Worm (Caenorhabditis elegans) whole organism, L4 larva: ENCODE measurements around the gene mcm-3AP.

Experiments
- D1046.2 ChIP-seq: fragments of 200-800 bp; sonication (Bioruptor generic); IDR thresholded peaks from 2 replicates; pipeline ENCODE4 v1.3.6; 2022; ENCODE audit warnings: missing genetic modification characterization, missing compliant biosample characterization
- F10B5.3 ChIP-seq: sonication (generic microtip); optimal IDR thresholded peaks from 2 replicates; lab custom pipeline; 2016; ENCODE audit warnings: mild to moderate bottlenecking, missing genetic modification characterization, missing compliant biosample characterization
- F37D6.2 ChIP-seq: sonication (generic microtip); optimal IDR thresholded peaks from 2 replicates; lab custom pipeline; 2016; ENCODE audit warnings: mild to moderate bottlenecking, missing genetic modification characterization, missing compliant biosample characterization
- F49E8.2 ChIP-seq: sonication (generic microtip); optimal IDR thresholded peaks from 2 replicates; lab custom pipeline; 2016; ENCODE audit warnings: missing compliant biosample characterization, mild to moderate bottlenecking, missing genetic modification characterization, borderline replicate concordance
- T20F7.1 ChIP-seq: fragments of 200-800 bp; sonication (Bioruptor generic); optimal IDR thresholded peaks from 2 replicates; lab custom pipeline; 2018; ENCODE audit warnings: mild to moderate bottlenecking, missing genetic modification characterization, missing compliant biosample characterization
- ZK337.2 ChIP-seq: fragments of 200-800 bp; sonication (Bioruptor generic); IDR thresholded peaks from 2 replicates; pipeline ENCODE4 v1.3.6; 2022; ENCODE audit warnings: missing genetic modification reagents, missing genetic modification characterization, missing compliant biosample characterization
- ZK546.5 ChIP-seq, 2 experiments: sonication (generic microtip); optimal IDR thresholded peaks; 2 replicates each; lab custom pipeline; 2017; ENCODE audit warnings: missing biosample characterization in 2 of 2, missing genetic modification characterization in 2 of 2
- ama-1 ChIP-seq: fragments of 150-350 bp; optimal IDR thresholded peaks from 2 replicates; lab custom pipeline; 2014; ENCODE audit warnings: inconsistent platforms, mixed read lengths
- ceh-28 ChIP-seq: fragments of 150-350 bp; optimal IDR thresholded peaks from 2 replicates; lab custom pipeline; 2014; ENCODE audit warnings: missing biosample characterization, missing genetic modification reagents, missing genetic modification characterization
- ceh-32 ChIP-seq: sonication (generic microtip); optimal IDR thresholded peaks from 2 replicates; lab custom pipeline; 2016; ENCODE audit warnings: mild to moderate bottlenecking, missing genetic modification characterization, missing compliant biosample characterization; ENCODE audit not compliant: poor library complexity
- ceh-62 ChIP-seq: sonication (generic microtip); optimal IDR thresholded peaks from 2 replicates; lab custom pipeline; 2017; ENCODE audit warnings: missing biosample characterization, missing genetic modification characterization
- cey-2 ChIP-seq: sonication (generic microtip); optimal IDR thresholded peaks from 3 replicates; lab custom pipeline; 2017; ENCODE audit warnings: missing genetic modification characterization, mild to moderate bottlenecking, missing compliant biosample characterization, antibody characterized with exemption, borderline replicate concordance; ENCODE audit not compliant: insufficient read depth
- daf-19 ChIP-seq: fragments of 200-800 bp; sonication (Bioruptor generic); conservative IDR thresholded peaks from 2 replicates; pipeline ENCODE4 v1.3.6; 2022; ENCODE audit warnings: missing genetic modification characterization, missing compliant biosample characterization
- gei-8 ChIP-seq: fragments of 200-800 bp; sonication (Bioruptor generic); optimal IDR thresholded peaks from 2 replicates; lab custom pipeline; 2018; ENCODE audit warnings: mild to moderate bottlenecking, missing genetic modification characterization, missing compliant biosample characterization
- hlh-11 ChIP-seq: fragments of 200-800 bp; sonication (Bioruptor generic); optimal IDR thresholded peaks from 2 replicates; lab custom pipeline; 2018; ENCODE audit warnings: mild to moderate bottlenecking, missing genetic modification characterization, missing compliant biosample characterization
- hlh-30 ChIP-seq: sonication (generic microtip); optimal IDR thresholded peaks from 2 replicates; lab custom pipeline; 2017; ENCODE audit warnings: antibody characterized with exemption, mild to moderate bottlenecking, missing genetic modification characterization, missing compliant biosample characterization; ENCODE audit not compliant: insufficient read depth
- hmg-1.1 ChIP-seq: fragments of 200-800 bp; sonication (Bioruptor generic); IDR thresholded peaks from 2 replicates; pipeline ENCODE4 v1.3.6; 2022; ENCODE audit warnings: missing genetic modification reagents, missing genetic modification characterization, missing compliant biosample characterization
- jun-1 ChIP-seq: fragments of 150-350 bp; optimal IDR thresholded peaks from 2 replicates; lab custom pipeline; 2014; ENCODE audit warnings: missing biosample characterization, missing genetic modification reagents, missing genetic modification characterization
- lin-15B ChIP-seq: fragments of 150-350 bp; sonication (generic microtip); optimal IDR thresholded peaks from 3 replicates; lab custom pipeline; 2014; ENCODE audit warnings: missing biosample characterization, missing genetic modification characterization
- lin-29 ChIP-seq: fragments of 200-800 bp; sonication (Bioruptor generic); IDR thresholded peaks from 2 replicates; pipeline ENCODE4 v1.3.6; 2022; ENCODE audit warnings: missing genetic modification reagents, missing genetic modification characterization, missing compliant biosample characterization
- lin-38 ChIP-seq: fragments of 200-800 bp; sonication (Bioruptor generic); IDR thresholded peaks from 2 replicates; pipeline ENCODE4 v1.3.6; 2022; ENCODE audit warnings: missing genetic modification reagents, missing genetic modification characterization, missing compliant biosample characterization
- lsy-2 ChIP-seq, 2 experiments: fragments of 150-350 bp in 1 of 2; sonication (generic microtip) in 1 of 2; optimal IDR thresholded peaks; 2 replicates each; lab custom pipeline; 2014 to 2017; ENCODE audit warnings: missing biosample characterization in 2 of 2, missing genetic modification characterization in 2 of 2
- madf-5 ChIP-seq, 2 experiments: fragments of 200-800 bp; sonication (Bioruptor generic); IDR thresholded peaks; 2 replicates each; pipeline ENCODE4 v1.3.6; 2022; ENCODE audit warnings: missing compliant biosample characterization in 2 of 2, missing genetic modification characterization in 2 of 2
- mep-1 ChIP-seq: fragments of 150-350 bp; sonication (generic microtip); optimal IDR thresholded peaks from 3 replicates; lab custom pipeline; 2014; ENCODE audit warnings: missing biosample characterization, missing genetic modification characterization
- mes-2 ChIP-seq: sonication (generic microtip); optimal IDR thresholded peaks from 2 replicates; lab custom pipeline; 2016; ENCODE audit warnings: missing genotype, mild to moderate bottlenecking, missing genetic modification characterization, missing compliant biosample characterization; ENCODE audit not compliant: poor library complexity, severe bottlenecking
- nhr-10 ChIP-seq: fragments of 150-350 bp; optimal IDR thresholded peaks from 2 replicates; lab custom pipeline; 2014; ENCODE audit warnings: missing biosample characterization, missing genetic modification characterization
- nhr-102 ChIP-seq: sonication (generic microtip); optimal IDR thresholded peaks from 2 replicates; lab custom pipeline; 2016; ENCODE audit warnings: mild to moderate bottlenecking, missing genetic modification characterization, moderate library complexity, missing compliant biosample characterization
- nhr-11 ChIP-seq: fragments of 150-350 bp; optimal IDR thresholded peaks from 2 replicates; lab custom pipeline; 2014; ENCODE audit warnings: missing biosample characterization, missing genetic modification characterization
- nhr-111 ChIP-seq: fragments of 200-800 bp; sonication (Bioruptor generic); optimal IDR thresholded peaks from 2 replicates; lab custom pipeline; 2018; ENCODE audit warnings: mild to moderate bottlenecking, missing genetic modification characterization, missing compliant biosample characterization
- nhr-237 ChIP-seq: sonication (generic microtip); optimal IDR thresholded peaks from 2 replicates; lab custom pipeline; 2017; ENCODE audit warnings: missing biosample characterization, missing genetic modification characterization
- nhr-25 ChIP-seq: sonication (generic microtip); optimal IDR thresholded peaks from 2 replicates; lab custom pipeline; 2017; ENCODE audit warnings: missing genetic modification characterization, mild to moderate bottlenecking, missing compliant biosample characterization, antibody characterized with exemption, moderate library complexity, borderline replicate concordance; ENCODE audit not compliant: insufficient read depth
- nhr-28 ChIP-seq: fragments of 150-350 bp; optimal IDR thresholded peaks from 2 replicates; lab custom pipeline; 2014; ENCODE audit warnings: missing biosample characterization, missing genetic modification characterization
- nhr-48 ChIP-seq: sonication (generic microtip); optimal IDR thresholded peaks from 2 replicates; lab custom pipeline; 2016; ENCODE audit warnings: mild to moderate bottlenecking, missing genetic modification characterization, missing compliant biosample characterization
- nhr-76 ChIP-seq: fragments of 150-350 bp; optimal IDR thresholded peaks from 2 replicates; lab custom pipeline; 2014; ENCODE audit warnings: missing biosample characterization, missing genetic modification characterization
- nhr-77 ChIP-seq: fragments of 150-350 bp; optimal IDR thresholded peaks from 2 replicates; lab custom pipeline; 2014; ENCODE audit warnings: missing biosample characterization, missing genetic modification characterization
- pha-4 ChIP-seq, 2 experiments: fragments of 150-350 bp in 1 of 2; fragments of 200-800 bp in 1 of 2; sonication (Bioruptor generic) in 1 of 2; IDR thresholded peaks in 1 of 2; optimal IDR thresholded peaks in 1 of 2; 2 replicates each; pipeline versions ENCODE4 v1.3.6 to Lab custom; 2014 to 2022; ENCODE audit warnings: missing genetic modification characterization in 2 of 2, missing genetic modification reagents in 2 of 2, missing biosample characterization in 1 of 2, missing compliant biosample characterization in 1 of 2
- php-3 ChIP-seq: fragments of 200-800 bp; sonication (Bioruptor generic); IDR thresholded peaks from 2 replicates; pipeline ENCODE4 v1.3.6; 2022; ENCODE audit warnings: missing genetic modification reagents, missing genetic modification characterization, missing compliant biosample characterization
- rbr-2 ChIP-seq: sonication (generic microtip); optimal IDR thresholded peaks from 2 replicates; lab custom pipeline; 2016; ENCODE audit warnings: missing genotype, missing genetic modification characterization, missing compliant biosample characterization
- sdz-12 ChIP-seq: fragments of 200-800 bp; sonication (Bioruptor generic); optimal IDR thresholded peaks from 2 replicates; lab custom pipeline; 2018; ENCODE audit warnings: mild to moderate bottlenecking, missing genetic modification characterization, missing compliant biosample characterization
- set-16 ChIP-seq: fragments of 200-800 bp; sonication (Bioruptor generic); IDR thresholded peaks from 2 replicates; pipeline ENCODE4 v1.3.6; 2022; ENCODE audit warnings: missing genetic modification reagents, missing genetic modification characterization, missing compliant biosample characterization
- skn-1 ChIP-seq: fragments of 150-350 bp; optimal IDR thresholded peaks from 2 replicates; lab custom pipeline; 2014; ENCODE audit warnings: missing biosample characterization, missing genetic modification characterization
- snpc-4 ChIP-seq: fragments of 150-350 bp; optimal IDR thresholded peaks from 2 replicates; lab custom pipeline; 2014; ENCODE audit warnings: missing biosample characterization, missing genetic modification characterization
- spr-3 ChIP-seq: fragments of 200-800 bp; sonication (Bioruptor generic); optimal IDR thresholded peaks from 2 replicates; lab custom pipeline; 2018; ENCODE audit warnings: mild to moderate bottlenecking, missing genetic modification characterization, missing compliant biosample characterization
- tag-97 ChIP-seq: fragments of 200-800 bp; sonication (Bioruptor generic); IDR thresholded peaks from 2 replicates; pipeline ENCODE4 v1.3.6; 2022; ENCODE audit warnings: missing genetic modification characterization, missing compliant biosample characterization
- tra-1 ChIP-seq: fragments of 200-800 bp; sonication (Bioruptor generic); IDR thresholded peaks from 2 replicates; pipeline ENCODE4 v1.3.6; 2022; ENCODE audit warnings: missing genetic modification reagents, missing genetic modification characterization, missing compliant biosample characterization
- vab-7 ChIP-seq: fragments of 200-800 bp; sonication (Bioruptor generic); IDR thresholded peaks from 2 replicates; pipeline ENCODE4 v1.3.6; 2022; ENCODE audit warnings: missing genetic modification reagents, missing genetic modification characterization, missing compliant biosample characterization
- zag-1 ChIP-seq: fragments of 150-350 bp; optimal IDR thresholded peaks from 2 replicates; lab custom pipeline; 2014; ENCODE audit warnings: missing biosample characterization, missing genetic modification characterization
- ztf-11 ChIP-seq: fragments of 150-350 bp; optimal IDR thresholded peaks from 2 replicates; lab custom pipeline; 2014; ENCODE audit warnings: missing biosample characterization, missing genetic modification characterization
- ztf-7 ChIP-seq: fragments of 150-350 bp; optimal IDR thresholded peaks from 2 replicates; lab custom pipeline; 2014; ENCODE audit warnings: missing biosample characterization, missing genetic modification characterization

Gene mcm-3AP

DNA sequence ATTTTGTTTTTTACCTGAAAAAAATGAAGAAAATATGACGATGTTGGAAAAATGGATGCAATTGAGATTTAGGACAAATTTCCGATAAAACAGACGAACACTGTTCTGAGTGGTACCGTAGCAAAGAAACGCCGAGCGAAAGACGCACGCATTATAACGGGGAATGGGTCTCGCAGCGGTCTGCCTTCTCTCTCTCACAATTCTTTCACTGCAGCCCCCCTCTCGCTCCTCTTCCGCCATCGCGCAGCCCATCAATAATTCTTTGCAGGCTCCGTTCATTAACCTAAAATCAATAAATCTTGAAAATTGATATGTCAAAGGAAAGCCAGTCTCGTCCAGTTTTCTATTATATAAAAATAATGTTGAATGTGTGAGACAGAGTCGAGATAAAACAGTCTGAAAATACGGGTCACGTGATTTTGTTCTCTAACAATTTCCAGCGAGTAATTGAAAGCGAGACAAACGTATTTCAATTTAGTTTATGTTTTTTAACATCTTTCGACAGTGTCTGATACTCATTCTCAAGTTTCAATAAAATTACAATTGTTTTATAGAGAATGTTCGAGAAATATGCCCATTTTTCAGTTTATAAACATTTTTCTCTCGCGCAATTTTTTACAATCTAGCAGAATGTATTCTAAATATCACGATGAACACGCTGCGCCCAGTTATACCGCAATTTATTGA, 38.9 kb upstream of the mcm-3AP start (continued):
- TF ChIP-seq F49E8.2 (tag; lab: Kevin White, UChicago) (no peak), lin-15B (no peak), D1046.2 (GFP tag; lab: Robert Waterston, UW) (no peak), lin-29 (GFP tag; lab: Robert Waterston, UW) (no peak), rbr-2 (peak; percentile 21), nhr-77 (tag; lab: Kevin White, UChicago) (no peak), pha-4 (GFP tag; IDR thresholded peaks at IDR 0.05; lab: Robert Waterston, UW) (no peak), pha-4 (tag; optimal IDR thresholded peaks at IDR 0.05; lab: Kevin White, UChicago) (no peak), nhr-76 (tag; lab: Kevin White, UChicago) (no peak), ZK337.2 (no peak), hlh-30 (tag; lab: Kevin White, UChicago) (peak; percentile 64), nhr-28 (tag; lab: Kevin White, UChicago) (no peak), hmg-1.1 (GFP tag; lab: Robert Waterston, UW) (0 out of 2 replicates have a peak, but pooled peaks have one; percentile 33), lsy-2 (tag; optimal IDR thresholded peaks at IDR 0.05; lab: Kevin White, UChicago) (peak in 1 of 2 experiments; percentile 52), mep-1 (peak; percentile 31), jun-1 (tag; lab: Kevin White, UChicago) (no peak), T20F7.1 (GFP tag; lab: Kevin White, UChicago) (peak; percentile 14), spr-3 (GFP tag; lab: Kevin White, UChicago) (no peak), mes-2 (tag; lab: Kevin White, UChicago) (peak; percentile 45), set-16 (GFP tag; lab: Robert Waterston, UW) (peak; percentile 21; the same call in 1 of the 2 replicates), ztf-7 (tag; lab: Kevin White, UChicago) (no peak), lin-38 (GFP tag; lab: Robert Waterston, UW) (peak; percentile 16; the same call in 1 of the 2 replicates), skn-1 (no peak), F10B5.3 (tag; lab: Kevin White, UChicago) (no peak), nhr-10 (tag; lab: Kevin White, UChicago) (no peak), hlh-11 (tag; lab: Kevin White, UChicago) (no peak), ZK546.5 (tag; optimal IDR thresholded peaks at IDR 0.05; lab: Kevin White, UChicago) (no peak), ceh-32 (tag; lab: Kevin White, UChicago) (no peak), snpc-4 (tag; lab: Kevin White, UChicago) (no peak), zag-1 (no peak), daf-19 (GFP tag; lab: Robert Waterston, UW) (no peak), gei-8 (GFP tag; lab: Kevin White, UChicago) (no peak), madf-5 (GFP tag; IDR thresholded peaks at IDR 0.05; lab: Robert Waterston, UW) (no peak), ztf-11 (tag; lab: Kevin White, UChicago) (no peak), nhr-11 (tag; lab: Kevin White, UChicago) (no peak), nhr-237 (tag; lab: Kevin White, UChicago) (no peak), tag-97 (GFP tag; lab: Robert Waterston, UW) (no peak)

- TF ChIP-seq nhr-25 (tag; lab: Kevin White, UChicago) (no peak), tra-1 (GFP tag; lab: Robert Waterston, UW) (no peak), cey-2 (no peak), sdz-12 (no peak), php-3 (GFP tag; lab: Robert Waterston, UW) (no peak), ztf-7 (tag; lab: Kevin White, UChicago) (no peak), nhr-111 (no peak), snpc-4 (tag; lab: Kevin White, UChicago) (no peak), ama-1 (lab: Kevin White, UChicago) (no peak), nhr-48 (tag; lab: Kevin White, UChicago) (no peak), ceh-62 (tag; lab: Kevin White, UChicago) (no peak), F37D6.2 (tag; lab: Kevin White, UChicago) (no peak), nhr-102 (tag; lab: Kevin White, UChicago) (no peak), jun-1 (tag; lab: Kevin White, UChicago) (no peak), ceh-28 (no peak), vab-7 (no peak)
Measured at ce11 chrIV:7910197-7910735, 38.2 kb upstream of the mcm-3AP start, which contains the start of the genes npp-27 and ntl-4. TSS of gene npp-27 (minus strand) at chrIV:7910247. TSS of gene ntl-4 (plus strand) at chrIV:7910575.
